Fruit fly (Drosophila melanogaster) whole organism, embryonic: Measurements from ENCODE around the gene Spt7.
A peak's percentile ranks its signal among the peaks of the same experiment; 100 is the strongest.

Experiments
- ATbp ChIP-seq: fragments of 200-800 bp; sonication (Bioruptor generic); optimal IDR thresholded peaks from 2 replicates; lab custom pipeline; 2017; ENCODE audit warnings: missing biosample characterization, mild to moderate bottlenecking, missing genetic modification characterization, missing genetic modification reagents
- CG10959 ChIP-seq: fragments of 200-800 bp; sonication (Bioruptor generic); IDR thresholded peaks from 2 replicates; pipeline ENCODE4 v1.3.6; 2022; ENCODE audit warnings: missing biosample characterization, missing genetic modification characterization
- CG11093 ChIP-seq: fragments of 200-800 bp; sonication (Bioruptor generic); IDR thresholded peaks from 3 replicates; pipeline ENCODE4 v1.3.6; 2022; ENCODE audit warnings: missing biosample characterization, missing genetic modification characterization
- CG11247 ChIP-seq: fragments of 200-800 bp; sonication (Bioruptor generic); IDR thresholded peaks from 2 replicates; pipeline ENCODE4 v1.3.6; 2022; ENCODE audit warnings: missing biosample characterization, missing genetic modification characterization
- CG12219 ChIP-seq: fragments of 200-800 bp; sonication (Bioruptor generic); optimal IDR thresholded peaks from 3 replicates; lab custom pipeline; 2018; ENCODE audit warnings: missing biosample characterization, mild to moderate bottlenecking, missing genetic modification characterization
- CG12659 ChIP-seq: fragments of 200-800 bp; sonication (Bioruptor generic); optimal IDR thresholded peaks from 3 replicates; lab custom pipeline; 2017; ENCODE audit warnings: mild to moderate bottlenecking, missing biosample characterization, missing genetic modification reagents, missing genetic modification characterization
- CG13296 ChIP-seq: fragments of 200-800 bp; sonication (Bioruptor generic); optimal IDR thresholded peaks from 3 replicates; lab custom pipeline; 2018; ENCODE audit warnings: missing biosample characterization, mild to moderate bottlenecking, missing genetic modification characterization
- CG13624 ChIP-seq: fragments of 200-800 bp; sonication (Bioruptor generic); optimal IDR thresholded peaks from 2 replicates; lab custom pipeline; 2016; ENCODE audit warnings: missing biosample characterization, missing genetic modification characterization
- CG15479 ChIP-seq: fragments of 200-800 bp; sonication (Bioruptor generic); optimal IDR thresholded peaks from 3 replicates; lab custom pipeline; 2019; ENCODE audit warnings: missing biosample characterization, mild to moderate bottlenecking, missing genetic modification characterization, moderate library complexity
- CG17186 ChIP-seq: fragments of 200-800 bp; sonication (Bioruptor generic); optimal IDR thresholded peaks from 3 replicates; lab custom pipeline; 2017; ENCODE audit warnings: missing biosample characterization, missing genetic modification reagents, missing genetic modification characterization
- CG1792 ChIP-seq: fragments of 200-800 bp; sonication (Bioruptor generic); optimal IDR thresholded peaks from 2 replicates; lab custom pipeline; 2016; ENCODE audit warnings: missing biosample characterization, missing genetic modification characterization
- CG2875 ChIP-seq: fragments of 200-800 bp; sonication (Bioruptor generic); optimal IDR thresholded peaks from 2 replicates; lab custom pipeline; 2017; ENCODE audit warnings: missing biosample characterization, mild to moderate bottlenecking, missing genetic modification characterization, missing genetic modification reagents
- CG3163 ChIP-seq: fragments of 200-800 bp; sonication (Bioruptor generic); optimal IDR thresholded peaks from 3 replicates; lab custom pipeline; 2016; ENCODE audit warnings: missing biosample characterization, missing genetic modification characterization
- CG32767 ChIP-seq: fragments of 200-800 bp; sonication (Bioruptor generic); IDR thresholded peaks from 2 replicates; pipeline ENCODE4 v1.3.6; 2022; ENCODE audit warnings: missing biosample characterization, missing genetic modification characterization
- CG34422 ChIP-seq: fragments of 200-800 bp; sonication (Bioruptor generic); IDR thresholded peaks from 3 replicates; pipeline ENCODE4 v1.3.6; 2022; ENCODE audit warnings: missing biosample characterization, missing genetic modification characterization
- CG3726 ChIP-seq: fragments of 200-800 bp; sonication (Bioruptor generic); IDR thresholded peaks from 3 replicates; pipeline ENCODE4, ENCODE4 v1.3.6; 2022; ENCODE audit warnings: missing biosample characterization, missing genetic modification characterization
- CG3838 ChIP-seq: fragments of 200-800 bp; sonication (Bioruptor generic); optimal IDR thresholded peaks from 3 replicates; lab custom pipeline; 2016; ENCODE audit warnings: missing biosample characterization, missing genetic modification characterization
- CG42726 ChIP-seq: fragments of 200-800 bp; sonication (Bioruptor generic); IDR thresholded peaks from 2 replicates; pipeline ENCODE4 v1.3.6; 2022; ENCODE audit warnings: missing biosample characterization, missing genetic modification characterization; ENCODE audit not compliant: partially characterized antibody
- CG6654 ChIP-seq: fragments of 200-800 bp; sonication (Bioruptor generic); optimal IDR thresholded peaks from 2 replicates; lab custom pipeline; 2017; ENCODE audit warnings: missing biosample characterization, mild to moderate bottlenecking, missing genetic modification characterization
- CG7357 ChIP-seq: fragments of 200-800 bp; sonication (Bioruptor generic); IDR thresholded peaks from 3 replicates; pipeline ENCODE4 v1.3.6; 2022; ENCODE audit warnings: missing biosample characterization, missing genetic modification characterization
- CG9797 ChIP-seq: fragments of 200-800 bp; sonication (Bioruptor generic); optimal IDR thresholded peaks from 3 replicates; lab custom pipeline; 2018; ENCODE audit warnings: missing biosample characterization, mild to moderate bottlenecking, missing genetic modification characterization
- D ChIP-seq, 2 experiments: fragments of 200-800 bp in 1 of 2; fragments of >200 bp in 1 of 2; sonication (Bioruptor generic) in 1 of 2; optimal IDR thresholded peaks; 2 replicates in 1 of 2; 3 replicates in 1 of 2; lab custom pipeline; 2017; ENCODE audit warnings: mild to moderate bottlenecking in 1 of 2, missing biosample characterization in 1 of 2, missing genetic modification characterization in 1 of 2, missing genetic modification reagents in 1 of 2
- D19B ChIP-seq: fragments of 200-800 bp; sonication (Bioruptor generic); optimal IDR thresholded peaks from 2 replicates; lab custom pipeline; 2017; ENCODE audit warnings: missing biosample characterization, mild to moderate bottlenecking, missing genetic modification characterization
- Eip74EF ChIP-seq, 2 experiments: fragments of 200-800 bp in 1 of 2; fragments of >200 bp in 1 of 2; sonication (Bioruptor generic) in 1 of 2; optimal IDR thresholded peaks; 2 replicates each; lab custom pipeline; 2017 to 2019; ENCODE audit warnings: missing biosample characterization in 2 of 2, missing genetic modification characterization in 2 of 2, mild to moderate bottlenecking in 1 of 2, moderate library complexity in 1 of 2
- H15 ChIP-seq: fragments of 200-800 bp; sonication (Bioruptor generic); IDR thresholded peaks from 3 replicates; pipeline ENCODE4 v1.3.6; 2022; ENCODE audit warnings: missing biosample characterization, missing genetic modification characterization
- Hmx ChIP-seq: fragments of 200-800 bp; sonication (Bioruptor generic); optimal IDR thresholded peaks from 2 replicates; lab custom pipeline; 2016; ENCODE audit warnings: missing biosample characterization, missing genetic modification characterization
- Max ChIP-seq: fragments of 200-800 bp; sonication (Bioruptor generic); optimal IDR thresholded peaks from 2 replicates; lab custom pipeline; 2016; ENCODE audit warnings: missing biosample characterization, mild to moderate bottlenecking, missing genetic modification characterization
- Med ChIP-seq: fragments of 200-800 bp; sonication (Bioruptor generic); peaks from one replicate; lab custom pipeline; 2016; ENCODE audit warnings: missing biosample characterization, missing genetic modification characterization, mild to moderate bottlenecking, inconsistent platforms, moderate library complexity
- NC2α ChIP-seq: fragments of 200-800 bp; sonication (Bioruptor generic); optimal IDR thresholded peaks from 2 replicates; lab custom pipeline; 2016; ENCODE audit warnings: missing biosample characterization, missing genetic modification characterization
- Spps ChIP-seq: fragments of 200-800 bp; sonication (Bioruptor generic); optimal IDR thresholded peaks from 2 replicates; lab custom pipeline; 2018; ENCODE audit warnings: missing biosample characterization, mild to moderate bottlenecking, missing genetic modification characterization
- Tbp ChIP-seq: fragments of >200 bp; optimal IDR thresholded peaks from 2 replicates; lab custom pipeline; 2018; ENCODE audit warnings: missing biosample characterization, missing genetic modification characterization
- YL-1 ChIP-seq: fragments of 200-800 bp; sonication (Bioruptor generic); optimal IDR thresholded peaks from 3 replicates; lab custom pipeline; 2017; ENCODE audit warnings: missing biosample characterization, mild to moderate bottlenecking, missing genetic modification characterization
- croc ChIP-seq: fragments of 200-800 bp; sonication (Bioruptor generic); conservative IDR thresholded peaks from 3 replicates; pipeline ENCODE4 v1.3.6; 2022; ENCODE audit warnings: missing biosample characterization, missing genetic modification characterization
- danr ChIP-seq: fragments of 200-800 bp; sonication (Bioruptor generic); IDR thresholded peaks from 2 replicates; pipeline ENCODE4 v1.3.6; 2022; ENCODE audit warnings: missing biosample characterization, missing genetic modification characterization
- exex ChIP-seq: fragments of 200-800 bp; sonication (Bioruptor generic); optimal IDR thresholded peaks from 4 replicates; lab custom pipeline; 2018; ENCODE audit warnings: missing biosample characterization, mild to moderate bottlenecking, missing genetic modification characterization, moderate library complexity
- gt ChIP-seq: fragments of 200-800 bp; sonication (Bioruptor generic); IDR thresholded peaks from 2 replicates; pipeline ENCODE4 v1.3.6; 2022; ENCODE audit warnings: missing biosample characterization, missing genetic modification characterization
- oc ChIP-seq: fragments of 200-800 bp; sonication (Bioruptor generic); optimal IDR thresholded peaks from 2 replicates; lab custom pipeline; 2018; ENCODE audit warnings: missing biosample characterization, mild to moderate bottlenecking, missing genetic modification characterization, moderate library complexity
- otp ChIP-seq: fragments of 200-800 bp; sonication (Bioruptor generic); IDR thresholded peaks from 3 replicates; pipeline ENCODE4, ENCODE4 v1.3.6; 2022; ENCODE audit warnings: missing biosample characterization, missing genetic modification characterization
- pb ChIP-seq: fragments of 200-800 bp; sonication (Bioruptor generic); optimal IDR thresholded peaks from 3 replicates; lab custom pipeline; 2016; ENCODE audit warnings: missing biosample characterization, missing genetic modification characterization
- salm ChIP-seq: fragments of 200-800 bp; sonication (Bioruptor generic); optimal IDR thresholded peaks from 2 replicates; lab custom pipeline; 2018; ENCODE audit warnings: missing biosample characterization, mild to moderate bottlenecking, missing genetic modification characterization
- sens-2 ChIP-seq: fragments of 200-800 bp; sonication (Bioruptor generic); IDR thresholded peaks from 2 replicates; pipeline ENCODE4 v1.3.6; 2022; ENCODE audit warnings: missing biosample characterization, missing genetic modification characterization
- sob ChIP-seq: fragments of 200-800 bp; sonication (Bioruptor generic); IDR thresholded peaks from 2 replicates; pipeline ENCODE4 v1.3.6; 2022; ENCODE audit warnings: missing biosample characterization, missing genetic modification characterization
- sqz ChIP-seq: fragments of 200-800 bp; sonication (Bioruptor generic); optimal IDR thresholded peaks from 3 replicates; lab custom pipeline; 2018; ENCODE audit warnings: missing biosample characterization, mild to moderate bottlenecking, missing genetic modification characterization
- ssp ChIP-seq: fragments of 200-800 bp; sonication (Bioruptor generic); IDR thresholded peaks from 2 replicates; pipeline ENCODE4 v1.3.6; 2022; ENCODE audit warnings: missing biosample characterization, missing genetic modification characterization
- stc ChIP-seq: fragments of 200-800 bp; sonication (Bioruptor generic); IDR thresholded peaks from 2 replicates; pipeline ENCODE4 v1.3.6; 2022; ENCODE audit warnings: missing biosample characterization, missing genetic modification characterization
- tio ChIP-seq: fragments of 200-800 bp; sonication (Bioruptor generic); optimal IDR thresholded peaks from 2 replicates; lab custom pipeline; 2017; ENCODE audit warnings: missing biosample characterization, missing genetic modification characterization, inconsistent platforms
- unpg ChIP-seq: fragments of 200-800 bp; sonication (Bioruptor generic); optimal IDR thresholded peaks from 3 replicates; lab custom pipeline; 2018; ENCODE audit warnings: missing biosample characterization, mild to moderate bottlenecking, missing genetic modification characterization, moderate library complexity
- vnd ChIP-seq: fragments of 200-800 bp; sonication (Bioruptor generic); IDR thresholded peaks from 3 replicates; pipeline ENCODE4 v1.3.6; 2022; ENCODE audit warnings: missing biosample characterization, missing genetic modification characterization; ENCODE audit not compliant: partially characterized antibody

Spt7 gene

DNA sequence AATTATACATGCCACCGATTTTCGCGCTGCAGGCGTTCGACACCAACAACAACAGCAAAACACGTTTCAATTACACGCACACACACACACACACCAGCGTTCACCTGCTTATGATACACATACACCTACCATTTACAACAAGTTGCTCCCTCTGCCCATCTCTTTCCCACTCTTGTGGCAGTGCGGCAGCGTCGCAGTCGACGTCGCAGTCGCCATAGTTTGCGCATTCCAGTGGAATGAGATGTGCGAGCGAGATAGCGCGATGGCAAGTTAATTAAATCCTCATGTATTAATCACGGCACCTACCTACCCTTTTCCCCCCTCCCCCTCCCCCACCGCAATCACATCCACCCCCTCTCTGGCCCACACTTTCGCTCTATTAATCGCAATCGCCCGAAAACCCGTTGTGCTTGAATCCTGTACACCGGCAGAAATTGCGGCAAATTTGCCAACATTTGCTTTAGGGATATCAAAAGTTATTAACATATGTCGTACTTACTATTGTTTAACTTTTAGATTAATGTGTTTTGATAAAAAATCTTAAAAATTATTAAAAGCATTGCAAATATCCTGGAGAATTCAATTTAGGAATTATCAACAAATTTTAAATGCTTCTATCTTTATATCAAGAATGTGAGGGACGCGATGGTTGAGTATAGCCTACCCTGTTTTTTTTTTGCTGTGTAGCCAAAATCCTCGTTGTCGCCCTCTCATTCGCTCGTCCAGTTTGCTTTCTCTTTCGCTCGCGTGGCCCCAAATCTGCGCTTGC, 47.7 kb upstream of the Spt7 start (continued):
- TF ChIP-seq CG3726, result no peak
- TF ChIP-seq Eip74EF (GFP tag; optimal IDR thresholded peaks at IDR 0.05; lab: Kevin White, UChicago), result no peak
- TF ChIP-seq D (optimal IDR thresholded peaks at IDR 0.05; lab: Kevin White, UChicago), result no peak
- peak; percentile 9 for TF ChIP-seq D (GFP tag; optimal IDR thresholded peaks at IDR 0.05; lab: Kevin White, UChicago)
- no peak for TF ChIP-seq CG2875 (GFP tag; lab: Kevin White, UChicago)
- TF ChIP-seq CG11247, result no peak
- TF ChIP-seq CG13624 (GFP tag; lab: Kevin White, UChicago), result no peak
- no peak for TF ChIP-seq oc (tag; lab: Kevin White, UChicago)
- no peak for TF ChIP-seq exex (tag; lab: Kevin White, UChicago)
- no peak for TF ChIP-seq gt (GFP tag; lab: Robert Waterston, UW)
- no peak for TF ChIP-seq YL-1 (GFP tag; lab: Kevin White, UChicago)
- no peak for TF ChIP-seq Spps (tag; lab: Kevin White, UChicago)
- TF ChIP-seq otp (GFP tag; lab: Robert Waterston, UW), result no peak
- TF ChIP-seq D19B (GFP tag; lab: Kevin White, UChicago), result peak; percentile 17
- no peak for TF ChIP-seq CG10959
- TF ChIP-seq H15 (GFP tag; lab: Robert Waterston, UW), result 0 out of 3 replicates have a peak, but pooled peaks have one; percentile 36
- 0 out of 3 replicates have a peak, but pooled peaks have one; percentile 32 for TF ChIP-seq CG11093 (GFP tag; lab: Robert Waterston, UW)
- TF ChIP-seq Hmx (GFP tag; lab: Kevin White, UChicago), result no peak
- peak; percentile 8 for TF ChIP-seq CG12219 (GFP tag; lab: Kevin White, UChicago)
- no peak for TF ChIP-seq stc (GFP tag; lab: Robert Waterston, UW)
- TF ChIP-seq NC2α, result no peak
- TF ChIP-seq CG32767 (GFP tag; lab: Robert Waterston, UW), result no peak
- TF ChIP-seq ssp (GFP tag; lab: Robert Waterston, UW), result peak; percentile 40; the same call in 1 of the 2 replicates
- no peak; the same call in 2 of the 3 replicates for TF ChIP-seq CG34422 (GFP tag; lab: Robert Waterston, UW)
- TF ChIP-seq CG42726 (GFP tag; lab: Robert Waterston, UW), result no peak
- TF ChIP-seq CG3838 (GFP tag; lab: Kevin White, UChicago), result no peak
- TF ChIP-seq sob (GFP tag; lab: Robert Waterston, UW), result peak; percentile 27; the same call in 1 of the 2 replicates
- TF ChIP-seq CG7357, result no peak
- TF ChIP-seq CG9797 (GFP tag; lab: Kevin White, UChicago), result no peak
- peak; percentile 42 for TF ChIP-seq unpg
- TF ChIP-seq salm (tag; lab: Kevin White, UChicago), result no peak
- TF ChIP-seq danr (GFP tag; lab: Robert Waterston, UW), result 0 out of 2 replicates have a peak, but pooled peaks have one; percentile 34
- TF ChIP-seq Med, result peak; percentile 77
- no peak for TF ChIP-seq sqz (GFP tag; lab: Kevin White, UChicago)
- peak; percentile 15 for TF ChIP-seq CG12659 (GFP tag; lab: Kevin White, UChicago)
- TF ChIP-seq sens-2 (GFP tag; lab: Robert Waterston, UW), result no peak
- no peak for TF ChIP-seq Max (GFP tag; lab: Kevin White, UChicago)
- peak; percentile 23; the same call in 1 of the 3 replicates for TF ChIP-seq croc (GFP tag; lab: Robert Waterston, UW)
- TF ChIP-seq CG13296 (GFP tag; lab: Kevin White, UChicago), result peak; percentile 14
- TF ChIP-seq vnd (GFP tag; lab: Robert Waterston, UW), result no peak
- no peak for TF ChIP-seq CG1792 (GFP tag; lab: Kevin White, UChicago)
- TF ChIP-seq CG6654, result no peak
- peak; percentile 24 for TF ChIP-seq CG15479
- peak; percentile 28 for TF ChIP-seq tio (GFP tag; lab: Kevin White, UChicago)
- no peak for TF ChIP-seq ATbp (GFP tag; lab: Kevin White, UChicago)
- TF ChIP-seq Tbp (GFP tag; lab: Kevin White, UChicago), result no peak
- no peak for TF ChIP-seq pb (GFP tag; lab: Kevin White, UChicago)
- no peak for TF ChIP-seq CG17186 (GFP tag; lab: Kevin White, UChicago)
- no peak for TF ChIP-seq CG3163 (GFP tag; lab: Kevin White, UChicago)
